Worm (Caenorhabditis elegans) whole organism, L3 larva: Measurements from ENCODE around the gene lurp-4.

ENCODE experiments used
- R02D3.7 ChIP-seq: fragments of 150-350 bp; optimal IDR thresholded peaks from 2 replicates; lab custom pipeline; 2014; ENCODE audit warnings: missing biosample characterization, missing genetic modification characterization
- ZK546.5 ChIP-seq: sonication (generic microtip); optimal IDR thresholded peaks from 2 replicates; lab custom pipeline; 2017; ENCODE audit warnings: missing biosample characterization, missing genetic modification characterization
- elt-1 ChIP-seq: fragments of 150-350 bp; optimal IDR thresholded peaks from 2 replicates; lab custom pipeline; 2014; ENCODE audit warnings: missing biosample characterization, missing genetic modification characterization
- fos-1 ChIP-seq: fragments of 150-350 bp; optimal IDR thresholded peaks from 2 replicates; lab custom pipeline; 2014; ENCODE audit warnings: missing biosample characterization, missing genetic modification characterization
- nfya-1 ChIP-seq: sonication (generic microtip); optimal IDR thresholded peaks from 2 replicates; lab custom pipeline; 2017; ENCODE audit warnings: missing genetic modification characterization, mild to moderate bottlenecking, missing compliant biosample characterization, antibody characterized with exemption, moderate library complexity; ENCODE audit not compliant: insufficient read depth
- nhr-237 ChIP-seq: fragments of 150-350 bp; optimal IDR thresholded peaks from 2 replicates; lab custom pipeline; 2014; ENCODE audit warnings: missing biosample characterization, missing genetic modification characterization
- nhr-77 ChIP-seq: fragments of 150-350 bp; optimal IDR thresholded peaks from 2 replicates; lab custom pipeline; 2014; ENCODE audit warnings: missing biosample characterization, missing genetic modification characterization
- snpc-4 ChIP-seq: fragments of 150-350 bp; optimal IDR thresholded peaks from 2 replicates; lab custom pipeline; 2014; ENCODE audit warnings: missing biosample characterization, missing genetic modification characterization
- unc-39 ChIP-seq: sonication (generic microtip); optimal IDR thresholded peaks from 4 replicates; lab custom pipeline; 2017; ENCODE audit warnings: missing biosample characterization, missing genetic modification characterization
- unc-62 ChIP-seq: fragments of 150-350 bp; sonication (generic microtip); optimal IDR thresholded peaks from 4 replicates; lab custom pipeline; 2014; ENCODE audit warnings: missing biosample characterization, missing genetic modification reagents, missing genetic modification characterization
- zag-1 ChIP-seq: fragments of 150-350 bp; optimal IDR thresholded peaks from 2 replicates; lab custom pipeline; 2014; ENCODE audit warnings: missing biosample characterization, missing genetic modification characterization

- TF ChIP-seq nhr-77 (no peak), nhr-237 (no peak), elt-1 (tag; lab: Kevin White, UChicago) (no peak), ZK546.5 (tag; lab: Kevin White, UChicago) (no peak), unc-39 (tag; lab: Kevin White, UChicago) (no peak), zag-1 (tag; lab: Kevin White, UChicago) (no peak), fos-1 (no peak), unc-62 (no peak), nfya-1 (no peak), R02D3.7 (tag; lab: Kevin White, UChicago) (no peak), snpc-4 (tag; lab: Kevin White, UChicago) (no peak)
These were observed 30.6 kb upstream of the lurp-4 start, which contains the start of gene F42E8.1 for ce11 chrV:13061836-13062235.
